Worm (Caenorhabditis elegans) whole organism, L4/young adult: Measurements from ENCODE around the gene F07C3.2.

Source experiments
- W03F9.2 ChIP-seq: fragments of 150-350 bp; optimal IDR thresholded peaks from 2 replicates; lab custom pipeline; 2014; ENCODE audit warnings: missing biosample characterization, missing genetic modification characterization
- dao-5 ChIP-seq: sonication (generic microtip); optimal IDR thresholded peaks from 2 replicates; lab custom pipeline; 2016; ENCODE audit warnings: missing genotype, missing genetic modification characterization, moderate library complexity, missing compliant biosample characterization
- him-1 ChIP-seq: sonication (generic microtip); optimal IDR thresholded peaks from 2 replicates; lab custom pipeline; 2016; ENCODE audit warnings: missing genotype, missing genetic modification reagents, missing genetic modification characterization, missing compliant biosample characterization

ce11 chrV:9268202-9268601 lies 42.3 kb downstream of the F07C3.2 start:
- TF ChIP-seq him-1 (tag; lab: Kevin White, UChicago) (no peak), dao-5 (tag; lab: Kevin White, UChicago) (no peak), W03F9.2 (no peak)
